Worm (Caenorhabditis elegans) whole organism, early embryonic: Measurements from ENCODE around the gene smg-8.

ENCODE experiments used
- F13C5.2 ChIP-seq: sonication (generic microtip); optimal IDR thresholded peaks from 2 replicates; lab custom pipeline; 2017; ENCODE audit warnings: mild to moderate bottlenecking, missing genetic modification characterization, inconsistent platforms, missing compliant biosample characterization
- ama-1 ChIP-seq: fragments of 150-350 bp; optimal IDR thresholded peaks from 2 replicates; lab custom pipeline; 2014
- ets-7 ChIP-seq: sonication (generic microtip); optimal IDR thresholded peaks from 2 replicates; lab custom pipeline; 2016; ENCODE audit warnings: missing genotype, missing genetic modification characterization, missing compliant biosample characterization
- hmbx-1 ChIP-seq: sonication (generic microtip); optimal IDR thresholded peaks from 2 replicates; lab custom pipeline; 2016; ENCODE audit warnings: mild to moderate bottlenecking, missing genetic modification characterization, missing compliant biosample characterization
- hnd-1 ChIP-seq: sonication (generic microtip); optimal IDR thresholded peaks from 2 replicates; lab custom pipeline; 2016; ENCODE audit warnings: missing genetic modification characterization, missing compliant biosample characterization
- sea-1 ChIP-seq: fragments of 200-800 bp; sonication (Bioruptor generic); conservative IDR thresholded peaks from 2 replicates; pipeline ENCODE4 v1.3.6; 2022; ENCODE audit warnings: missing genetic modification characterization, missing compliant biosample characterization
- tbx-11 ChIP-seq: fragments of 200-800 bp; sonication (Bioruptor generic); IDR thresholded peaks from 2 replicates; pipeline ENCODE4 v1.3.6; 2022; ENCODE audit warnings: missing genetic modification characterization, missing compliant biosample characterization
- tbx-37 ChIP-seq: fragments of 200-800 bp; sonication (Bioruptor generic); conservative IDR thresholded peaks from 2 replicates; pipeline ENCODE4 v1.3.6; 2022; ENCODE audit warnings: missing genetic modification reagents, missing genetic modification characterization, missing compliant biosample characterization

DNA sequence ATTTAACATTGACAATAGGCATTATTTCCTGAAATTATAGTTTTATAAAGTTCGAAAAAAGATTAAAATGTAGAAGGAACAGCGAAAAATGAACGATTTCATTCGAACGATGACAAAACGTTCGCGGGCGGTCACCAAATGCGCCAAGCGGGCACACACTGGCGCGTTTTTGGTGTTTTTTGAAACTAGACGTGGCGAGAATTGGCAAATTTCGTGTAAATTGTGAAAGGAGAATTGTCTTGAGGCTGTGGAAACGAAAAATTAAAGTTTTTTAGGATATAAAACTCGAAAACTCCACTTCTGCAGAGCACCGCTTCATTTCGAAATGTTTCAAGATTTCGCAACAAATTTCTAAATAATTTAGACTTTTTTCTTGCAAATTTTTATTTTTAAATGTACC lies 47.5 kb downstream of the smg-8 start, which contains the start of gene usp-14:
- TF ChIP-seq tbx-11 (GFP tag; lab: Robert Waterston, UW): no peak
- TF ChIP-seq tbx-37 (GFP tag; lab: Robert Waterston, UW): no peak
- TF ChIP-seq ets-7 (tag; lab: Kevin White, UChicago): no peak
- no peak for TF ChIP-seq sea-1
- no peak for TF ChIP-seq ama-1 (lab: Kevin White, UChicago)
- TF ChIP-seq hmbx-1 (tag; lab: Kevin White, UChicago): no peak
- no peak for TF ChIP-seq hnd-1
- no peak for TF ChIP-seq F13C5.2 (tag; lab: Kevin White, UChicago)
